Fruit fly (Drosophila melanogaster) whole organism, embryonic: ENCODE measurements around the gene CG32066.
A peak's percentile ranks its signal among the peaks of the same experiment; 100 is the strongest.

Experiments used
- CG1024 ChIP-seq: fragments of 200-800 bp; sonication (Bioruptor generic); IDR thresholded peaks from 2 replicates; pipeline ENCODE4 v1.3.6; 2022; ENCODE audit warnings: missing biosample characterization, missing genetic modification characterization
- CG10431 ChIP-seq: fragments of 200-800 bp; sonication (Bioruptor generic); optimal IDR thresholded peaks from 3 replicates; lab custom pipeline; 2018; ENCODE audit warnings: missing biosample characterization, mild to moderate bottlenecking, missing genetic modification characterization
- CG10959 ChIP-seq: fragments of 200-800 bp; sonication (Bioruptor generic); IDR thresholded peaks from 2 replicates; pipeline ENCODE4 v1.3.6; 2022; ENCODE audit warnings: missing biosample characterization, missing genetic modification characterization
- CG12299 ChIP-seq: fragments of 200-800 bp; sonication (Bioruptor generic); optimal IDR thresholded peaks from 2 replicates; lab custom pipeline; 2018; ENCODE audit warnings: missing biosample characterization, mild to moderate bottlenecking, missing genetic modification characterization
- CG12391 ChIP-seq: fragments of 200-800 bp; sonication (Bioruptor generic); optimal IDR thresholded peaks from 3 replicates; lab custom pipeline; 2018; ENCODE audit warnings: missing biosample characterization, mild to moderate bottlenecking, missing genetic modification characterization, moderate library complexity
- CG12744 ChIP-seq: fragments of 200-800 bp; sonication (Bioruptor generic); optimal IDR thresholded peaks from 2 replicates; lab custom pipeline; 2016; ENCODE audit warnings: missing biosample characterization, missing genetic modification characterization
- CG14667 ChIP-seq: fragments of 200-800 bp; sonication (Bioruptor generic); IDR thresholded peaks from 2 replicates; pipeline ENCODE4 v1.3.6; 2022; ENCODE audit warnings: missing biosample characterization, missing genetic modification characterization
- CG17829 ChIP-seq: fragments of 200-800 bp; optimal IDR thresholded peaks from 2 replicates; lab custom pipeline; 2019; ENCODE audit warnings: missing biosample characterization, mild to moderate bottlenecking, missing genetic modification characterization, moderate library complexity
- CG18262 ChIP-seq: fragments of 200-800 bp; optimal IDR thresholded peaks from 3 replicates; lab custom pipeline; 2019; ENCODE audit warnings: missing biosample characterization, mild to moderate bottlenecking, missing genetic modification characterization, moderate library complexity
- CG30431 ChIP-seq: fragments of 200-800 bp; sonication (Bioruptor generic); optimal IDR thresholded peaks from 2 replicates; lab custom pipeline; 2017; ENCODE audit warnings: missing biosample characterization, missing genetic modification characterization
- CG3065 ChIP-seq: fragments of 200-800 bp; sonication (Bioruptor generic); optimal IDR thresholded peaks from 2 replicates; lab custom pipeline; 2016; ENCODE audit warnings: missing biosample characterization, missing genetic modification characterization
- CG32767 ChIP-seq: fragments of 200-800 bp; sonication (Bioruptor generic); IDR thresholded peaks from 2 replicates; pipeline ENCODE4 v1.3.6; 2022; ENCODE audit warnings: missing biosample characterization, missing genetic modification characterization
- CG3281 ChIP-seq: fragments of 200-800 bp; sonication (Bioruptor generic); optimal IDR thresholded peaks from 3 replicates; lab custom pipeline; 2017; ENCODE audit warnings: missing biosample characterization, mild to moderate bottlenecking, missing genetic modification characterization
- CG5953 ChIP-seq: fragments of 200-800 bp; sonication (Bioruptor generic); IDR thresholded peaks from 2 replicates; pipeline ENCODE4 v1.3.6; 2022; ENCODE audit warnings: missing biosample characterization, missing genetic modification characterization
- CG9437 ChIP-seq: fragments of 200-800 bp; sonication (Bioruptor generic); optimal IDR thresholded peaks from 2 replicates; lab custom pipeline; 2018; ENCODE audit warnings: missing biosample characterization, mild to moderate bottlenecking, missing genetic modification characterization
- CG9932 ChIP-seq: fragments of 200-800 bp; sonication (Bioruptor generic); IDR thresholded peaks from 2 replicates; pipeline ENCODE4 v1.3.6; 2022; ENCODE audit warnings: missing biosample characterization, missing genetic modification characterization
- Dref ChIP-seq: fragments of 200-800 bp; sonication (Bioruptor generic); IDR thresholded peaks from 2 replicates; pipeline ENCODE4 v1.3.6; 2022; ENCODE audit warnings: missing biosample characterization, missing genetic modification characterization
- Fer1 ChIP-seq: fragments of 200-800 bp; sonication (Bioruptor generic); optimal IDR thresholded peaks from 2 replicates; lab custom pipeline; 2017; ENCODE audit warnings: missing biosample characterization, mild to moderate bottlenecking, missing genetic modification characterization
- Med ChIP-seq: fragments of 200-800 bp; sonication (Bioruptor generic); peaks from one replicate; lab custom pipeline; 2016; ENCODE audit warnings: missing biosample characterization, missing genetic modification characterization, mild to moderate bottlenecking, inconsistent platforms, moderate library complexity
- Mes4 ChIP-seq: fragments of 200-800 bp; sonication (Bioruptor generic); optimal IDR thresholded peaks from 2 replicates; lab custom pipeline; 2016; ENCODE audit warnings: missing biosample characterization, missing genetic modification characterization
- NFAT ChIP-seq: fragments of 200-800 bp; sonication (Bioruptor generic); IDR thresholded peaks from 2 replicates; pipeline ENCODE4 v1.3.6; 2022; ENCODE audit warnings: missing biosample characterization, missing genetic modification characterization
- Oaz ChIP-seq: fragments of 200-800 bp; sonication (Bioruptor generic); IDR thresholded peaks from 2 replicates; pipeline ENCODE4 v1.3.6; 2022; ENCODE audit warnings: missing biosample characterization, missing genetic modification characterization
- PHDP ChIP-seq: fragments of 200-800 bp; sonication (Bioruptor generic); optimal IDR thresholded peaks from 3 replicates; lab custom pipeline; 2018; ENCODE audit warnings: missing biosample characterization, mild to moderate bottlenecking, missing genetic modification characterization, moderate library complexity
- Pdp1 ChIP-seq, 2 experiments: fragments of 200-800 bp; sonication (Bioruptor generic); optimal IDR thresholded peaks; 3 replicates each; lab custom pipeline; 2016; ENCODE audit warnings: missing biosample characterization in 2 of 2, missing genetic modification characterization in 2 of 2, mild to moderate bottlenecking in 1 of 2, moderate library complexity in 1 of 2
- cas ChIP-seq: fragments of 200-800 bp; sonication (Bioruptor generic); IDR thresholded peaks from 2 replicates; pipeline ENCODE4 v1.3.6; 2022; ENCODE audit warnings: missing biosample characterization, missing genetic modification characterization
- chif ChIP-seq, 2 experiments: fragments of 200-800 bp; sonication (Bioruptor generic); optimal IDR thresholded peaks; 3 replicates each; lab custom pipeline; 2016; ENCODE audit warnings: missing biosample characterization in 2 of 2, missing genetic modification characterization in 2 of 2
- dpn ChIP-seq, 2 experiments: fragments of 200-800 bp; sonication (Bioruptor generic); optimal IDR thresholded peaks; 3 replicates each; lab custom pipeline; 2016; ENCODE audit warnings: missing biosample characterization in 2 of 2, missing genetic modification characterization in 2 of 2
- dysf ChIP-seq: fragments of 200-800 bp; sonication (Bioruptor generic); IDR thresholded peaks from 3 replicates; pipeline ENCODE4 v1.3.6; 2022; ENCODE audit warnings: missing biosample characterization, missing genetic modification characterization
- esg ChIP-seq: fragments of 200-800 bp; sonication (Bioruptor generic); conservative IDR thresholded peaks from 2 replicates; pipeline ENCODE4 v1.3.6; 2022; ENCODE audit warnings: missing biosample characterization, missing genetic modification characterization
- fd102C ChIP-seq: fragments of 200-800 bp; sonication (Bioruptor generic); optimal IDR thresholded peaks from 2 replicates; lab custom pipeline; 2018; ENCODE audit warnings: missing biosample characterization, mild to moderate bottlenecking, missing genetic modification characterization, moderate library complexity
- fd3F ChIP-seq: fragments of 200-800 bp; sonication (Bioruptor generic); optimal IDR thresholded peaks from 2 replicates; lab custom pipeline; 2018; ENCODE audit warnings: missing biosample characterization, mild to moderate bottlenecking, missing genetic modification characterization, moderate library complexity
- fd96Cb ChIP-seq: fragments of 200-800 bp; sonication (Bioruptor generic); optimal IDR thresholded peaks from 2 replicates; lab custom pipeline; 2018; ENCODE audit warnings: missing biosample characterization, mild to moderate bottlenecking, missing genetic modification characterization, moderate library complexity
- gcm2 ChIP-seq: fragments of 200-800 bp; sonication (Bioruptor generic); optimal IDR thresholded peaks from 2 replicates; lab custom pipeline; 2016; ENCODE audit warnings: missing biosample characterization, missing genetic modification characterization
- gfzf ChIP-seq: fragments of 200-800 bp; sonication (Bioruptor generic); optimal IDR thresholded peaks from 2 replicates; lab custom pipeline; 2016; ENCODE audit warnings: missing biosample characterization, mild to moderate bottlenecking, missing genetic modification characterization, moderate library complexity
- grn ChIP-seq: fragments of 200-800 bp; sonication (Bioruptor generic); optimal IDR thresholded peaks from 3 replicates; lab custom pipeline; 2017; ENCODE audit warnings: missing biosample characterization, missing genetic modification characterization
- h ChIP-seq: fragments of >200 bp; optimal IDR thresholded peaks from 2 replicates; lab custom pipeline; 2017
- odd ChIP-seq: fragments of 200-800 bp; sonication (Bioruptor generic); optimal IDR thresholded peaks from 2 replicates; lab custom pipeline; 2017; ENCODE audit warnings: missing biosample characterization, mild to moderate bottlenecking, missing genetic modification characterization
- prd ChIP-seq, 3 experiments: fragments of >200 bp in 2 of 3; fragments of 200-800 bp in 1 of 3; sonication (Bioruptor generic) in 1 of 3; optimal IDR thresholded peaks in 2 of 3; IDR thresholded peaks in 1 of 3; 2 replicates in 2 of 3; 3 replicates in 1 of 3; pipeline versions ENCODE4 v1.3.6 to Lab custom; 2017 to 2022; ENCODE audit warnings: missing biosample characterization in 1 of 3, missing genetic modification characterization in 1 of 3
- pum ChIP-seq: fragments of 200-800 bp; sonication (Bioruptor generic); optimal IDR thresholded peaks from 2 replicates; lab custom pipeline; 2016; ENCODE audit warnings: missing biosample characterization, missing genetic modification characterization
- pzg ChIP-seq: fragments of 200-800 bp; sonication (Bioruptor generic); optimal IDR thresholded peaks from 3 replicates; lab custom pipeline; 2018; ENCODE audit warnings: missing biosample characterization, mild to moderate bottlenecking, missing genetic modification characterization, moderate library complexity
- scrt ChIP-seq: fragments of 200-800 bp; sonication (Bioruptor generic); optimal IDR thresholded peaks from 2 replicates; lab custom pipeline; 2018; ENCODE audit warnings: missing biosample characterization, mild to moderate bottlenecking, missing genetic modification characterization, moderate library complexity
- sd ChIP-seq: fragments of 200-800 bp; sonication (Bioruptor generic); optimal IDR thresholded peaks from 3 replicates; lab custom pipeline; 2018; ENCODE audit warnings: missing biosample characterization, mild to moderate bottlenecking, missing genetic modification characterization, moderate library complexity
- sens ChIP-seq: fragments of 200-800 bp; sonication (Bioruptor generic); peaks from one replicate; lab custom pipeline; 2016; ENCODE audit warnings: missing biosample characterization, missing genetic modification characterization
- shn ChIP-seq: fragments of 200-800 bp; sonication (Bioruptor generic); optimal IDR thresholded peaks from 3 replicates; lab custom pipeline; 2016; ENCODE audit warnings: missing biosample characterization, missing genetic modification characterization
- sima ChIP-seq: fragments of 200-800 bp; sonication (Bioruptor generic); optimal IDR thresholded peaks from 2 replicates; lab custom pipeline; 2016; ENCODE audit warnings: missing biosample characterization, missing genetic modification characterization
- slbo ChIP-seq: fragments of 200-800 bp; sonication (Bioruptor generic); IDR thresholded peaks from 2 replicates; pipeline ENCODE4 v1.3.6; 2022; ENCODE audit warnings: missing biosample characterization, missing genetic modification characterization
- sr ChIP-seq: fragments of 200-800 bp; sonication (Bioruptor generic); IDR thresholded peaks from 3 replicates; pipeline ENCODE4 v1.3.6; 2022; ENCODE audit warnings: missing biosample characterization, missing genetic modification characterization
- ssp ChIP-seq: fragments of 200-800 bp; sonication (Bioruptor generic); IDR thresholded peaks from 2 replicates; pipeline ENCODE4 v1.3.6; 2022; ENCODE audit warnings: missing biosample characterization, missing genetic modification characterization
- tap ChIP-seq: fragments of 200-800 bp; optimal IDR thresholded peaks from 3 replicates; lab custom pipeline; 2019; ENCODE audit warnings: missing biosample characterization, mild to moderate bottlenecking, missing genetic modification characterization, moderate library complexity
- vfl ChIP-seq: fragments of 200-800 bp; sonication (Bioruptor generic); optimal IDR thresholded peaks from 2 replicates; lab custom pipeline; 2016; ENCODE audit warnings: missing biosample characterization, missing genetic modification characterization
- wor ChIP-seq: fragments of 200-800 bp; sonication (Bioruptor generic); IDR thresholded peaks from 2 replicates; pipeline ENCODE4 v1.3.6; 2022; ENCODE audit warnings: missing biosample characterization, missing genetic modification characterization
- zfh1 ChIP-seq: fragments of 200-800 bp; sonication (Bioruptor generic); IDR thresholded peaks from 3 replicates; pipeline ENCODE4 v1.3.6; 2022; ENCODE audit warnings: missing biosample characterization, missing genetic modification characterization

CG32066 gene

DNA sequence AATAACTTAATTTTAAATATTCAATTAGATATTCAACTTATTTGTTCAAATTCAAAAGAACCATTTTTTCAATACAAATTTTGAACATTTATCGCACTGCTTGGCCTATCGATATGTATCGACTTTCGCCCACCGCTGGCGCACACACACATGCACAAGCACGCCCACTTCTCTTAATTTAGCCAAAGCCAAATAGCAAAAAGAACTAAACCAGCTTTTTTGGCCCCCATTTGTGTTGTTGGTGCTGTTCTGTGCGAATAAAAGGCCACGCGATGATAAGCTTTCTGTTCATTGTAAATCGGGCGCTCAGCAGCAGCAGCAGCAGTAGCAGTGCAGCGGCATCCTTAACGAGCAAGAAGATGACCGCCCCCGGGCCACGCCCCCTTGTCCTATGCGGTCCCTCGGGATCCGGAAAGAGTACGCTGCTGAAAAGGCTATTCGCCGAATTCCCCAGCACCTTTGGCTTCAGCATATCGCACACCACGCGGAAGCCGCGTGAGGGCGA lies 30.1 kb upstream of the CG32066 start, which contains the start of gene CG11811:
Gene CG11811, plus strand, starts transcription at position 121 of the 505 bp plus-strand sequence.
- no peak for TF ChIP-seq cas (GFP tag; lab: Robert Waterston, UW)
- TF ChIP-seq fd3F (GFP tag; lab: Kevin White, UChicago) = no peak
- no peak for TF ChIP-seq CG10959
- TF ChIP-seq CG17829 (tag; lab: Kevin White, UChicago) = peak; percentile 21
- TF ChIP-seq wor = no peak
- no peak for TF ChIP-seq CG9437 (GFP tag; lab: Kevin White, UChicago)
- TF ChIP-seq sens (GFP tag; lab: Kevin White, UChicago) = peak; percentile 5
- TF ChIP-seq CG12744 (GFP tag; lab: Kevin White, UChicago) = no peak
- TF ChIP-seq dpn (GFP tag; optimal IDR thresholded peaks at IDR 0.05; lab: Kevin White, UChicago) = no peak
- TF ChIP-seq h (lab: Kevin White, UChicago) = no peak
- no peak for TF ChIP-seq CG18262 (tag; lab: Kevin White, UChicago)
- no peak for TF ChIP-seq pum (GFP tag; lab: Kevin White, UChicago)
- peak; percentile 93 for TF ChIP-seq CG3065
- no peak for TF ChIP-seq CG5953 (GFP tag; lab: Robert Waterston, UW)
- TF ChIP-seq Med (GFP tag; lab: Kevin White, UChicago) = peak; percentile 89
- no peak for TF ChIP-seq scrt (GFP tag; lab: Kevin White, UChicago)
- no peak for TF ChIP-seq tap (tag; lab: Kevin White, UChicago)
- TF ChIP-seq slbo = no peak
- TF ChIP-seq fd102C (GFP tag; lab: Kevin White, UChicago) = no peak
- TF ChIP-seq CG30431 (GFP tag; lab: Kevin White, UChicago) = no peak
- peak; percentile 10 for TF ChIP-seq CG12391
- no peak for TF ChIP-seq esg (GFP tag; lab: Robert Waterston, UW)
- peak in 1 of 2 experiments; percentile 15 for TF ChIP-seq Pdp1 (GFP tag; optimal IDR thresholded peaks at IDR 0.05; lab: Kevin White, UChicago)
- no peak for TF ChIP-seq grn
- TF ChIP-seq fd96Cb (tag; lab: Kevin White, UChicago) = no peak
- TF ChIP-seq vfl (GFP tag; lab: Kevin White, UChicago) = no peak
- TF ChIP-seq CG9932 = peak; percentile 51; the same call in 1 of the 2 replicates
- peak; percentile 62 for TF ChIP-seq pzg (GFP tag; lab: Kevin White, UChicago)
- TF ChIP-seq CG32767 (GFP tag; lab: Robert Waterston, UW) = no peak
- no peak for TF ChIP-seq Oaz (GFP tag; lab: Robert Waterston, UW)
- TF ChIP-seq CG10431 (GFP tag; lab: Kevin White, UChicago) = no peak
- no peak for TF ChIP-seq prd (optimal IDR thresholded peaks at IDR 0.05; lab: Kevin White, UChicago)
- TF ChIP-seq prd (GFP tag; IDR thresholded peaks at IDR 0.05; lab: Robert Waterston, UW) = no peak
- TF ChIP-seq NFAT (GFP tag; lab: Robert Waterston, UW) = no peak
- TF ChIP-seq chif (GFP tag; optimal IDR thresholded peaks at IDR 0.05; lab: Kevin White, UChicago) = no peak
- peak; percentile 42 for TF ChIP-seq sd (tag; lab: Kevin White, UChicago)
- no peak for TF ChIP-seq odd (GFP tag; lab: Kevin White, UChicago)
- TF ChIP-seq sr (GFP tag; lab: Robert Waterston, UW) = peak; percentile 97; the same call in 2 of the 3 replicates
- TF ChIP-seq CG14667 (GFP tag; lab: Robert Waterston, UW) = no peak
- TF ChIP-seq gcm2 = no peak
- no peak for TF ChIP-seq zfh1 (GFP tag; lab: Robert Waterston, UW)
- no peak for TF ChIP-seq dysf (GFP tag; lab: Robert Waterston, UW)
- no peak for TF ChIP-seq CG1024 (GFP tag; lab: Robert Waterston, UW)
- no peak for TF ChIP-seq gfzf (GFP tag; lab: Kevin White, UChicago)
- TF ChIP-seq sima (GFP tag; lab: Kevin White, UChicago) = no peak
- peak; percentile 27 for TF ChIP-seq CG3281 (GFP tag; lab: Kevin White, UChicago)
- peak; percentile 93 for TF ChIP-seq Dref (GFP tag; lab: Robert Waterston, UW)
- TF ChIP-seq PHDP (tag; lab: Kevin White, UChicago) = no peak
- no peak for TF ChIP-seq ssp
- no peak for TF ChIP-seq CG12299
- no peak for TF ChIP-seq Mes4
- TF ChIP-seq shn = peak; percentile 22
- no peak for TF ChIP-seq Fer1 (GFP tag; lab: Kevin White, UChicago)
